Fruit fly (Drosophila melanogaster) whole organism, pupa: ENCODE measurements around the gene side-III.

ENCODE experiments used
- CG15710 ChIP-seq: fragments of 200-800 bp; sonication (Bioruptor generic); optimal IDR thresholded peaks from 2 replicates; lab custom pipeline; 2018; ENCODE audit warnings: missing biosample characterization, mild to moderate bottlenecking, missing genetic modification characterization, moderate library complexity
- CG4496 ChIP-seq: fragments of 200-800 bp; sonication (Bioruptor generic); IDR thresholded peaks from 3 replicates; pipeline ENCODE4 v1.3.6; 2022; ENCODE audit warnings: missing biosample characterization, missing genetic modification characterization
- CG8159 ChIP-seq: fragments of 200-800 bp; sonication (Bioruptor generic); optimal IDR thresholded peaks from 3 replicates; lab custom pipeline; 2018; ENCODE audit warnings: missing biosample characterization, mild to moderate bottlenecking, missing genetic modification characterization, moderate library complexity
- EcR ChIP-seq: fragments of 200-800 bp; sonication (Bioruptor generic); optimal IDR thresholded peaks from 3 replicates; lab custom pipeline; 2019; ENCODE audit warnings: missing biosample characterization, missing genetic modification characterization, mild to moderate bottlenecking, moderate library complexity, missing genetic modification reagents

DNA sequence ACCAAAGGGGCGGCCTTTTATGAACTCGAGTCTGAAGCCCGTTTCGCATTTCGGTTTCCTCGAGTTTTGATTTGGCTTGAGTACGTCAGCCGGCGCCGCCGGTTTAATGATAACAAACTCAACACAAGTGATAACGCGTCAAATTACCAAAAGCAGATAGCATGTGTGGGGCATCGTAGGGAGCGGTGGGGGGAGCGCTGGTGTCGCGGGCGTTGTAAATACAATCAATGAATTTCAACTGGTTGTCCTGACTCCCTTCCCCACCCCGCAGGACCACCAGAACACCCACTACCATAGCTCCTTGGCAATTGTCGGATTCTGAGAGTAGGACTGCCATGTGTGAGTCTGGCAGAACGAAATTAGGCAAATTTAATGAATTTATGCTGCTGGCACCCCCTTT is 38.5 kb upstream of the side-III start:
- no peak for TF ChIP-seq CG4496 (GFP tag; lab: Robert Waterston, UW)
- TF ChIP-seq CG8159, result no peak
- no peak for TF ChIP-seq CG15710 (tag; lab: Kevin White, UChicago)
- TF ChIP-seq EcR, result no peak
